Fruit fly (Drosophila melanogaster) whole organism, pupa: Measurements from ENCODE around the gene JIL-1.
A peak's percentile ranks its signal among the peaks of the same experiment; 100 is the strongest.

Experiments
- CG10348 ChIP-seq: fragments of 200-800 bp; sonication (Bioruptor generic); IDR thresholded peaks from 2 replicates; pipeline ENCODE4 v1.3.6; 2022; ENCODE audit warnings: missing biosample characterization, missing genetic modification characterization
- CG12605 ChIP-seq: fragments of 200-800 bp; sonication (Bioruptor generic); IDR thresholded peaks from 2 replicates; pipeline ENCODE4 v1.3.6; 2022; ENCODE audit warnings: missing biosample characterization, missing genetic modification characterization
- CG13204 ChIP-seq: fragments of 200-800 bp; sonication (Bioruptor generic); optimal IDR thresholded peaks from 2 replicates; lab custom pipeline; 2018; ENCODE audit warnings: missing biosample characterization, mild to moderate bottlenecking, missing genetic modification characterization, moderate library complexity
- CG14655 ChIP-seq: fragments of 200-800 bp; sonication (Bioruptor generic); optimal IDR thresholded peaks from 3 replicates; lab custom pipeline; 2017; ENCODE audit warnings: mild to moderate bottlenecking, missing biosample characterization, missing genetic modification reagents, missing genetic modification characterization
- CG15710 ChIP-seq: fragments of 200-800 bp; sonication (Bioruptor generic); optimal IDR thresholded peaks from 2 replicates; lab custom pipeline; 2018; ENCODE audit warnings: missing biosample characterization, mild to moderate bottlenecking, missing genetic modification characterization, moderate library complexity
- CG17806 ChIP-seq: fragments of 200-800 bp; sonication (Bioruptor generic); optimal IDR thresholded peaks from 2 replicates; lab custom pipeline; 2018; ENCODE audit warnings: missing biosample characterization, mild to moderate bottlenecking, missing genetic modification characterization, moderate library complexity
- CG32121 ChIP-seq: fragments of 200-800 bp; sonication (Bioruptor generic); IDR thresholded peaks from 2 replicates; pipeline ENCODE4 v1.3.6; 2022; ENCODE audit warnings: missing biosample characterization, missing genetic modification characterization
- CG34367 ChIP-seq: fragments of 200-800 bp; sonication (Bioruptor generic); optimal IDR thresholded peaks from 2 replicates; lab custom pipeline; 2018; ENCODE audit warnings: missing biosample characterization, mild to moderate bottlenecking, missing genetic modification characterization
- CG4496 ChIP-seq: fragments of 200-800 bp; sonication (Bioruptor generic); IDR thresholded peaks from 3 replicates; pipeline ENCODE4 v1.3.6; 2022; ENCODE audit warnings: missing biosample characterization, missing genetic modification characterization
- CG8159 ChIP-seq: fragments of 200-800 bp; sonication (Bioruptor generic); optimal IDR thresholded peaks from 3 replicates; lab custom pipeline; 2018; ENCODE audit warnings: missing biosample characterization, mild to moderate bottlenecking, missing genetic modification characterization, moderate library complexity
- CG8301 ChIP-seq: fragments of 200-800 bp; sonication (Bioruptor generic); optimal IDR thresholded peaks from 2 replicates; lab custom pipeline; 2018; ENCODE audit warnings: missing biosample characterization, mild to moderate bottlenecking, missing genetic modification characterization
- CG9948 ChIP-seq: fragments of 200-800 bp; sonication (Bioruptor generic); optimal IDR thresholded peaks from 2 replicates; lab custom pipeline; 2018; ENCODE audit warnings: missing biosample characterization, mild to moderate bottlenecking, missing genetic modification characterization, moderate library complexity
- D1 ChIP-seq: fragments of 200-800 bp; sonication (Bioruptor generic); optimal IDR thresholded peaks from 2 replicates; lab custom pipeline; 2018; ENCODE audit warnings: missing biosample characterization, mild to moderate bottlenecking, missing genetic modification characterization, moderate library complexity
- EcR ChIP-seq: fragments of 200-800 bp; sonication (Bioruptor generic); optimal IDR thresholded peaks from 3 replicates; lab custom pipeline; 2019; ENCODE audit warnings: missing biosample characterization, missing genetic modification characterization, mild to moderate bottlenecking, moderate library complexity, missing genetic modification reagents
- Ets98B ChIP-seq: fragments of 200-800 bp; sonication (Bioruptor generic); IDR thresholded peaks from 2 replicates; pipeline ENCODE4 v1.3.6; 2022; ENCODE audit warnings: missing biosample characterization, missing genetic modification characterization
- Pif1A ChIP-seq: fragments of 200-800 bp; sonication (Bioruptor generic); optimal IDR thresholded peaks from 3 replicates; lab custom pipeline; 2016; ENCODE audit warnings: missing biosample characterization, missing genetic modification characterization
- Pif1B ChIP-seq: fragments of 200-800 bp; sonication (Bioruptor generic); optimal IDR thresholded peaks from 3 replicates; lab custom pipeline; 2016; ENCODE audit warnings: missing biosample characterization, missing genetic modification characterization
- Snoo ChIP-seq: fragments of 200-800 bp; sonication (Bioruptor generic); optimal IDR thresholded peaks from 3 replicates; lab custom pipeline; 2017; ENCODE audit warnings: missing biosample characterization, mild to moderate bottlenecking, missing genetic modification characterization, inconsistent platforms
- fd96Ca ChIP-seq: fragments of 200-800 bp; sonication (Bioruptor generic); IDR thresholded peaks from 3 replicates; pipeline ENCODE4 v1.3.6; 2022; ENCODE audit warnings: missing biosample characterization, missing genetic modification characterization
- gl ChIP-seq: fragments of 200-800 bp; sonication (Bioruptor generic); optimal IDR thresholded peaks from 2 replicates; lab custom pipeline; 2018; ENCODE audit warnings: missing biosample characterization, mild to moderate bottlenecking, missing genetic modification characterization
- rn ChIP-seq: fragments of 200-800 bp; sonication (Bioruptor generic); IDR thresholded peaks from 2 replicates; pipeline ENCODE4 v1.3.6; 2022; ENCODE audit warnings: missing biosample characterization, missing genetic modification characterization

The JIL-1 gene

DNA sequence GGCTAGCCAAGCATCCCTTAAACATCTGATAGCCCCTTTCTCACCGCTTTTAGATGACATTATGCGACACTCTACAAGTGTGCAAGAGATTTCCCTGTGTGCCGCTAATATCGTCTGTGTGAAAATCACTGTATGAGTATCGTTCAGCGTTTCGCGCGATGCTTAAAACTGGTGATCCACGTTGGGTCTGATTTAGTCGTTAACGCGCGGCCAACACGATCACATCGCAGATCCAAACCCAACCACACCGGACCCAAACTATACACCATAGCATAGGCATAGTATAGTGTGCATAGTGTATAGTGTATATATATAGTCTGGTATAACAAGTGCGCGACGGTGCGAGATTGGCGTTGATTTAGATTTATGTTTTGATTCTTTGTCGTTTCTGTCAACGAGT, 39.1 kb downstream of the JIL-1 start, which contains the start of gene CG7888:
TSS of gene CG7888 (plus strand) at position 193 of the 400 bp plus-strand sequence.
- TF ChIP-seq CG12605 (no peak), Pif1A (GFP tag; lab: Kevin White, UChicago) (no peak), Ets98B (GFP tag; lab: Robert Waterston, UW) (no peak), CG17806 (tag; lab: Kevin White, UChicago) (no peak), CG15710 (tag; lab: Kevin White, UChicago) (no peak), CG14655 (GFP tag; lab: Kevin White, UChicago) (no peak), CG10348 (GFP tag; lab: Robert Waterston, UW) (no peak), Snoo (tag; lab: Kevin White, UChicago) (no peak), rn (GFP tag; lab: Robert Waterston, UW) (no peak), EcR (GFP tag; lab: Kevin White, UChicago) (no peak), CG4496 (GFP tag; lab: Robert Waterston, UW) (no peak), CG13204 (GFP tag; lab: Kevin White, UChicago) (no peak), D1 (no peak), CG32121 (GFP tag; lab: Robert Waterston, UW) (no peak), CG9948 (tag; lab: Kevin White, UChicago) (no peak), CG8159 (tag; lab: Kevin White, UChicago) (no peak)

DNA sequence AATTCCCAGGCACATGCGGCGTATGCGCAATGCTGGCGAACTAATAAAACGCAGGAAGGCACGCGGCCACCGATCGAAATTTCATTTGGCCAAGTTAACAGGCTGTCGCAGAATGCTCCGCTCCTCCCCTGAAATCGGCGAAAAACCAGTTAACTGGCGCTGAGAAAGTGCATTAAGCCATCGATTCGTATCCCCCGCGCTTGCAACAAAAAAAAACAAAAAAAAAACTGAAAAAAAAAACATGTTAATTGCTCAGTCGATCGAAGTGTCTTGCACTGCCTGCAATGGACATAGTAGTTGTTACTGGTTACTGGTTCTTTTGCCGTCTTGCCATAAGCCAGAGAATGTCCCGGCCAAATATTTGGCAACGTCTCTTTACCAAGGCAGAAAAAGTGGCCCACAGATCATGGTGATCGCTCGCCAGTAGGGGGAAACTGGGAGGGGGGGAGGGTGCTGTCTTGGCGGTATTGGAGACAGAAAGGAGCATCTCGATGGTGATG, 40.2 kb downstream of the JIL-1 start:
- TF ChIP-seq D1, result no peak
- TF ChIP-seq CG32121 (GFP tag; lab: Robert Waterston, UW), result peak; percentile 62; the same call in 1 of the 2 replicates
- TF ChIP-seq CG4496 (GFP tag; lab: Robert Waterston, UW), result peak; percentile 60; the same call in 2 of the 3 replicates
- peak; percentile 15 for TF ChIP-seq Pif1B
- peak; percentile 58; the same call in 1 of the 2 replicates for TF ChIP-seq Ets98B (GFP tag; lab: Robert Waterston, UW)
- TF ChIP-seq CG14655 (GFP tag; lab: Kevin White, UChicago), result no peak
- TF ChIP-seq fd96Ca (GFP tag; lab: Robert Waterston, UW), result 0 out of 3 replicates have a peak, but pooled peaks have one; percentile 13
- no peak for TF ChIP-seq CG9948 (tag; lab: Kevin White, UChicago)
- TF ChIP-seq Pif1A (GFP tag; lab: Kevin White, UChicago), result peak; percentile 28
- no peak for TF ChIP-seq CG12605
- no peak for TF ChIP-seq CG17806 (tag; lab: Kevin White, UChicago)

DNA sequence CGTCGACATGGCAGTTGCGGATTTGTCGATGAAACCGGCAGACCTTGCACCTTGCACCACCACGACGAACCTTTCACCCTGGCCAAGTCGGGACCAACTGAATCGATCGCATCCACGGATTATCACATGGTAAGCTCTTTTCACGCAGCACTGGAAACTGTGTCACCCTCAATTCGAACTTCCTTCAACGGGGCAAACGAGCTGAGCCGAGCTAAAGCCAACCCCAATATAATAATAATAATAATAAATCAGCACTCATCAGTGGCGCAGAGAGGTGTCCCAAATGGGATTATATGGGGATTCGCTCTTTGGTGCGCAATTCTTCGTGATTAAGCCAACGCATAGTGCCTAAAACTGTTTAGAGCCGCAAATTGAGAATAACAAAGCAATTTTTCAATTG, 41.7 kb downstream of the JIL-1 start, which contains the start of gene CG43693:
TSS of gene CG43693 (minus strand) at position 101 of the 400 bp plus-strand sequence.
- TF ChIP-seq CG15710 (tag; lab: Kevin White, UChicago) (no peak), gl (no peak), CG8159 (tag; lab: Kevin White, UChicago) (no peak), CG14655 (GFP tag; lab: Kevin White, UChicago) (no peak), CG17806 (tag; lab: Kevin White, UChicago) (no peak), CG34367 (tag; lab: Kevin White, UChicago) (no peak), D1 (no peak), CG10348 (GFP tag; lab: Robert Waterston, UW) (no peak), CG8301 (no peak), EcR (GFP tag; lab: Kevin White, UChicago) (no peak), rn (GFP tag; lab: Robert Waterston, UW) (no peak), Snoo (tag; lab: Kevin White, UChicago) (no peak), Pif1A (GFP tag; lab: Kevin White, UChicago) (no peak), CG9948 (tag; lab: Kevin White, UChicago) (no peak)

DNA sequence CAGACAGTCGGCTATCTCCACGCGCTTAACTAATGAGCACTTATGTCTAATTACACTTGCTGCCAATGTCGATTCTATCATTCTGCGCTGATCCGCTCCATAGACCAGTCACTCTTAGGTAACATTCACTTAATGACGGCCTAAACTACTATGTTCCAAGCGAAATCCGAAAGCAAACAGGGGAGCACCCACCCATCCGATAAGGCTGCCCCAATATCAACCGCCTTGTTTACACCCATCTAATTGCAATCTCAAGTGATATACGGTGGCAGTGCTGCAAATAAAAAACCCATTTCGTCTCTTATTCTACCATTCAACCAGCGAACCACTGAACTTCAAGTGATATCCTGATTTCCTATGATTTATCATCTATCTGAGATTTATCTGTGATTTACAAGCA, 43.6 kb downstream of the JIL-1 start:
- TF ChIP-seq CG13204 (GFP tag; lab: Kevin White, UChicago), result no peak
- 0 out of 2 replicates have a peak, but pooled peaks have one; percentile 12 for TF ChIP-seq CG32121 (GFP tag; lab: Robert Waterston, UW)

DNA sequence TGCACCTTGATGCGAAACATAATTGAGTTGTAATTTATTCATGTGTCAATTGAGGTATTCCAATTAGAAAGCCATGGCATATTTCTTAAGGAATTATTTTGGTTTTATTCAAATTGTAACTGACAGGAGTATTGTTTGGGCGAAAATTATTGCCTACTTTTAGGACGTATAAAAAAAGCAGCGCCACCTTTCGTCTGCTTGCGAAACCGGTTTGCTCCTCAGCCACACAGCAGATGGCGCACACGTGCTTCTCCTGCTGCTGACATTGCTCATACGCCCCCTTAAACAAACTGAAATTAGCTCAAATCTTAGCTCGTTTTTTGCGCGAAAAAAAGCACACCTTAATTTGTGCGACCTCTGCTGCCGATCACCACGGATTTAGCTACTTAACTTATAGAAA, 45.1 kb downstream of the JIL-1 start:
- TF ChIP-seq Snoo (tag; lab: Kevin White, UChicago) (peak; percentile 68), Ets98B (GFP tag; lab: Robert Waterston, UW) (peak; percentile 45; the same call in 1 of the 2 replicates), gl (peak; percentile 1), CG32121 (GFP tag; lab: Robert Waterston, UW) (0 out of 2 replicates have a peak, but pooled peaks have one; percentile 36), CG12605 (no peak), CG8159 (tag; lab: Kevin White, UChicago) (no peak), Pif1A (GFP tag; lab: Kevin White, UChicago) (peak; percentile 13), CG34367 (tag; lab: Kevin White, UChicago) (peak; percentile 29), CG15710 (tag; lab: Kevin White, UChicago) (no peak), CG4496 (GFP tag; lab: Robert Waterston, UW) (peak; percentile 79), EcR (GFP tag; lab: Kevin White, UChicago) (no peak), D1 (peak; percentile 65), CG17806 (tag; lab: Kevin White, UChicago) (no peak)

DNA sequence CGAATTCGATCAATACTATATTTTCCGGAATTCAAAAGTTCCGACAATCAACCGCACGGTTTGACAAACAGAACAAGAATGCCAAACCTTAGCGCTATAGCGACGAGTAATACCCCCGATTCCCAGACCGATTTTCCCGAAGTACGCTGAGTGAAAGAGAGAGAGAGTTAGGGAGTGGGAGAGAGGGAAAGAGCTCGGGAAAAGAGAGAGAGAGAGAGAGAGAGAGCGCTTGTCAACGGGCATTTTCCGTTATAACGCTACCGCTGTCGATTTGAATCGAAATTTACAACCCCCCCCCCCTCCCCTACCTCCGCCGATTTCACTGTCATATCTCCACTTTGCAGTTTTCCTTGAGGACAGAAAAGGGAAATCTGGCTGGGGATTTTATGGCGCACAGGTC, 46.4 kb downstream of the JIL-1 start:
- TF ChIP-seq CG8301 (no peak), CG13204 (GFP tag; lab: Kevin White, UChicago) (no peak), CG10348 (GFP tag; lab: Robert Waterston, UW) (no peak), EcR (GFP tag; lab: Kevin White, UChicago) (no peak), fd96Ca (GFP tag; lab: Robert Waterston, UW) (no peak), CG34367 (tag; lab: Kevin White, UChicago) (no peak), Snoo (tag; lab: Kevin White, UChicago) (no peak)
- TF ChIP-seq, all 21 proteins: peak for 0
